Worm (Caenorhabditis elegans) whole organism, L2 larva: ENCODE measurements around the gene C29F9.9.
A peak's percentile ranks its signal among the peaks of the same experiment; 100 is the strongest.

Source experiments
- Y55F3AM.14 ChIP-seq: fragments of 200-800 bp; sonication (Bioruptor generic); optimal IDR thresholded peaks from 2 replicates; lab custom pipeline; 2018; ENCODE audit warnings: mild to moderate bottlenecking, missing genetic modification characterization, missing compliant biosample characterization
- elt-3 ChIP-seq: sonication (generic microtip); optimal IDR thresholded peaks from 2 replicates; lab custom pipeline; 2017; ENCODE audit warnings: missing biosample characterization, missing genetic modification characterization
- nhr-25 ChIP-seq: fragments of 150-350 bp; sonication (generic microtip); optimal IDR thresholded peaks from 3 replicates; lab custom pipeline; 2014; ENCODE audit warnings: missing biosample characterization, missing genetic modification characterization

- no peak for TF ChIP-seq elt-3
- no peak for TF ChIP-seq nhr-25 (tag; lab: Kevin White, UChicago)
- peak; percentile 23 for TF ChIP-seq Y55F3AM.14 (GFP tag; lab: Kevin White, UChicago)
These were observed 31.7 kb downstream of the C29F9.9 start for ce11 chrIII:67025-67424.
